Worm (Caenorhabditis elegans): ENCODE data around the gene T28A8.2.

T28A8.2 gene

DNA sequence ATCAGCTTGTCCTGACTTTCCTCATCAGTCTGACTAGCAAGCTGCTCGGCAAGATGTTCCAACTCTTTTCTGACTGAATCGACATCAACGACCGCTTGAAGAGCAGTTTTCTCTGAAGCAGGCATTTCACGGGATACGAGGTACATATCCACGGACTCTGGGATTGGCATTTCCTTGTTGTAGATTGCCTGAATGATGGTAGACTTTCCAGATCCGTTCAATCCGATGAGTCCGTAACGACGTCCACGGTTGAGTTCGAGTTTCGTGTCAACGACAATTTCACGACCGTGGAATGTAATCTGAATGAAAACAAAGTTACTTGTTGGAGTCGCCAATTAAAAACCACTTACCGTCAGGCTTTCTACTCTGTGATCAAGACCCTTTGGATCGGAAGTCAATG lies 33.9 kb downstream of the T28A8.2 start:
- TF ChIP-seq flt-1 (GFP tag; IDR thresholded peaks at IDR 0.05), result no peak
- no peak for TF ChIP-seq ama-1 (optimal IDR thresholded peaks at IDR 0.05)
- TF ChIP-seq aly-1 (tag; optimal IDR thresholded peaks at IDR 0.05), result no peak
- no peak for TF ChIP-seq hmg-4 (GFP tag; optimal IDR thresholded peaks at IDR 0.05)
- no peak for TF ChIP-seq ceh-13 (GFP tag; optimal IDR thresholded peaks at IDR 0.05)
- TF ChIP-seq tra-4 (tag; optimal IDR thresholded peaks at IDR 0.05), result no peak
- TF ChIP-seq pes-1 (GFP tag; IDR thresholded peaks at IDR 0.05), result no peak
- no peak for TF ChIP-seq hnd-1 (tag; optimal IDR thresholded peaks at IDR 0.05)
- no peak for TF ChIP-seq ceh-36 (tag; optimal IDR thresholded peaks at IDR 0.05)
- no peak for TF ChIP-seq tbx-37 (GFP tag; conservative IDR thresholded peaks at IDR 0.05)
- no peak for TF ChIP-seq B0310.2 (tag; optimal IDR thresholded peaks at IDR 0.05)
- no peak for TF ChIP-seq scrt-1 (GFP tag; IDR thresholded peaks at IDR 0.05)

DNA sequence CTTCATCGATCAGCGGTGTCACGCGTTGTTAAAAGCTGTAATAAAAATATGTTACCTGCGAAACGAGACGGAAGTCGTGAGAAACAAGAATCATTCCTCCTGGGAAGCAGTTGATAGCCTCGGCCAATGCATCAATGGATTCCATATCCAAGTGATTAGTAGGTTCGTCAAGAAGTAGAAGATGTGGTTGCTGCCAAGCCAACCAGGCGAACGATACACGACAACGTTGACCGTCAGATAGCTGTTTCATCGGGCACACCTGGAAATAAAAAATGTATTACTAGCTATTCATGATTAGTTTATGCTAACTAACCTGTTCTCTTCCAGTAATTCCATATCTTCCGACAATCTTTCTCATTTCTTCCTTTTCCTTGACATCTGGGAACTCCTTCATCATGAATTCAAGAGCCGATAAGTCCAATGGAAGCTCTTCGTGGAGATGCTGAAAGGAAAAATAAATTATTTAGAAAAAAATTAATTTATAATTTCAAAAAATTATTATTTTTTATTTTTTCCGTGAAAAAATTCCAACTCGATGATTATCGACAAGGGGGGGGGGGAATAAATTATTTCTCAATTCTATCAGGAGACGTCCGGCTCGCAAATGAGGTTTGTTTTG lies 36.4 kb downstream of the T28A8.2 start, which contains the start of gene tag-164:
TSS of gene tag-164 (plus strand) at position 569 of the 619 bp plus-strand sequence.
- TF ChIP-seq tbx-37 (GFP tag; conservative IDR thresholded peaks at IDR 0.05) (no peak), B0310.2 (tag; optimal IDR thresholded peaks at IDR 0.05) (no peak), flt-1 (GFP tag; IDR thresholded peaks at IDR 0.05) (no peak), hmg-4 (GFP tag; optimal IDR thresholded peaks at IDR 0.05) (no peak), sea-1 (GFP tag; conservative IDR thresholded peaks at IDR 0.05) (no peak), hnd-1 (tag; optimal IDR thresholded peaks at IDR 0.05) (no peak), ceh-36 (tag; optimal IDR thresholded peaks at IDR 0.05) (no peak), ets-7 (tag; optimal IDR thresholded peaks at IDR 0.05) (no peak), F13C5.2 (tag; optimal IDR thresholded peaks at IDR 0.05) (no peak), hmbx-1 (tag; optimal IDR thresholded peaks at IDR 0.05) (no peak), ama-1 (optimal IDR thresholded peaks at IDR 0.05) (no peak), tbx-11 (GFP tag; IDR thresholded peaks at IDR 0.05) (no peak), pes-1 (GFP tag; IDR thresholded peaks at IDR 0.05) (no peak), aly-1 (tag; optimal IDR thresholded peaks at IDR 0.05) (no peak), ceh-13 (GFP tag; optimal IDR thresholded peaks at IDR 0.05) (no peak), tra-4 (tag; optimal IDR thresholded peaks at IDR 0.05) (no peak), scrt-1 (GFP tag; IDR thresholded peaks at IDR 0.05) (no peak)

- TF ChIP-seq hmbx-1 (tag; optimal IDR thresholded peaks at IDR 0.05), result no peak
- no peak for TF ChIP-seq tbx-11 (GFP tag; IDR thresholded peaks at IDR 0.05)
- no peak for TF ChIP-seq aly-1 (tag; optimal IDR thresholded peaks at IDR 0.05)
- no peak for TF ChIP-seq F13C5.2 (tag; optimal IDR thresholded peaks at IDR 0.05)
- TF ChIP-seq ets-7 (tag; optimal IDR thresholded peaks at IDR 0.05), result no peak
- TF ChIP-seq hmg-4 (GFP tag; optimal IDR thresholded peaks at IDR 0.05), result no peak
- no peak for TF ChIP-seq pes-1 (GFP tag; IDR thresholded peaks at IDR 0.05)
- TF ChIP-seq tbx-37 (GFP tag; conservative IDR thresholded peaks at IDR 0.05), result no peak
- TF ChIP-seq B0310.2 (tag; optimal IDR thresholded peaks at IDR 0.05), result no peak
- TF ChIP-seq flt-1 (GFP tag; IDR thresholded peaks at IDR 0.05), result no peak
- TF ChIP-seq tra-4 (tag; optimal IDR thresholded peaks at IDR 0.05), result no peak
- no peak for TF ChIP-seq ceh-13 (GFP tag; optimal IDR thresholded peaks at IDR 0.05)
- TF ChIP-seq ceh-36 (tag; optimal IDR thresholded peaks at IDR 0.05), result no peak
- TF ChIP-seq scrt-1 (GFP tag; IDR thresholded peaks at IDR 0.05), result no peak
Observed at ce11 chrIII:13457305-13457704, 38.2 kb downstream of the T28A8.2 start.

- TF ChIP-seq F13C5.2 (tag; optimal IDR thresholded peaks at IDR 0.05), result no peak
- TF ChIP-seq scrt-1 (GFP tag; IDR thresholded peaks at IDR 0.05), result no peak
Observed at ce11 chrIII:13455816-13456215, 39.7 kb downstream of the T28A8.2 start.

DNA sequence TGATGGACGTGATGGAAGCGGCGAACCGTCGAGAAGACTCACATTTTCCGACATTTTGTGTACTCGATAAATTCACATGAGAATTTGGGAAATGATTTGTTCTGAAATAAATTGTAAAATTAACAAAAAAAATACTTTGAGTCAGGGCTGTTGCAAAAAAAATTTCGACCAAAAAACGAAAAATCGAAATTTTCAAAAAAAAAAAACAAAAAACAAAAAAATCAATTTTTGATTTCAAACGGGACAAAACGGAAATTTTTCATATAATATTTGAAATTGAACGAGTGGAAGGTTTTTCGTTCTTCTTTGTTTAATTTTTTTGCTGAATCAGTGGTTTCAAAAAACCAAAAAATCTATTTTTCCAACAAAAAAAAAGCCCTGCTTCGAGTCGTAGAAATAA lies 40.3 kb downstream of the T28A8.2 start, which contains the start of gene cua-1:
TSS of gene cua-1 (minus strand) at position 101 of the 400 bp plus-strand sequence.
- no peak for TF ChIP-seq tbx-37 (GFP tag; conservative IDR thresholded peaks at IDR 0.05)
- no peak for TF ChIP-seq hnd-1 (tag; optimal IDR thresholded peaks at IDR 0.05)
- TF ChIP-seq aly-1 (tag; optimal IDR thresholded peaks at IDR 0.05), result no peak
- no peak for TF ChIP-seq pes-1 (GFP tag; IDR thresholded peaks at IDR 0.05)
- no peak for TF ChIP-seq ceh-36 (tag; optimal IDR thresholded peaks at IDR 0.05)
- TF ChIP-seq ama-1 (optimal IDR thresholded peaks at IDR 0.05), result no peak
- no peak for TF ChIP-seq sea-1 (GFP tag; conservative IDR thresholded peaks at IDR 0.05)
- no peak for TF ChIP-seq hmbx-1 (tag; optimal IDR thresholded peaks at IDR 0.05)
- TF ChIP-seq B0310.2 (tag; optimal IDR thresholded peaks at IDR 0.05), result no peak
- TF ChIP-seq ceh-13 (GFP tag; optimal IDR thresholded peaks at IDR 0.05), result no peak
- no peak for TF ChIP-seq tbx-11 (GFP tag; IDR thresholded peaks at IDR 0.05)
- TF ChIP-seq tra-4 (tag; optimal IDR thresholded peaks at IDR 0.05), result no peak
- no peak for TF ChIP-seq scrt-1 (GFP tag; IDR thresholded peaks at IDR 0.05)
- TF ChIP-seq ets-7 (tag; optimal IDR thresholded peaks at IDR 0.05), result no peak
- no peak for TF ChIP-seq F13C5.2 (tag; optimal IDR thresholded peaks at IDR 0.05)
- no peak for TF ChIP-seq hmg-4 (GFP tag; optimal IDR thresholded peaks at IDR 0.05)

DNA sequence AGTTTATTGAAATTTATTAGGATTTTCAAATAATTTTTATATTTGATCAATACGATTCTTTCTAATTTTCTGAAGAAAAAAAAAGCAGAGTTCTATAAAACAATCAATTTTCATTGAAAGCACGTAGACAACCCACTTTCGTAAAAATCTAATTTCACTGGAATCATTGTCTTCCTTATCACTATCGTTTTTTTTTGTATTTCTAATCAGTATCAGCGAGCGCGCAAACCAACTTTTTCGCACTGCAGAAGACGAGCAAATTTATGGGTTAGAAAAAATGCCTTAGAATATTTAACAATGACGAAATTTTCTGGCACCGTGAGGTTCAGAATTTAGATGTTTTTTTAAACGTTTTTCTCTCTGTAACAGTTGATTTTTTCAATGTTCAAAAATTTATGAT lies 42.6 kb downstream of the T28A8.2 start:
- no peak for TF ChIP-seq ceh-36 (tag; optimal IDR thresholded peaks at IDR 0.05)
- TF ChIP-seq scrt-1 (GFP tag; IDR thresholded peaks at IDR 0.05), result no peak
- no peak for TF ChIP-seq hnd-1 (tag; optimal IDR thresholded peaks at IDR 0.05)
- TF ChIP-seq hmbx-1 (tag; optimal IDR thresholded peaks at IDR 0.05), result no peak
- no peak for TF ChIP-seq aly-1 (tag; optimal IDR thresholded peaks at IDR 0.05)

DNA sequence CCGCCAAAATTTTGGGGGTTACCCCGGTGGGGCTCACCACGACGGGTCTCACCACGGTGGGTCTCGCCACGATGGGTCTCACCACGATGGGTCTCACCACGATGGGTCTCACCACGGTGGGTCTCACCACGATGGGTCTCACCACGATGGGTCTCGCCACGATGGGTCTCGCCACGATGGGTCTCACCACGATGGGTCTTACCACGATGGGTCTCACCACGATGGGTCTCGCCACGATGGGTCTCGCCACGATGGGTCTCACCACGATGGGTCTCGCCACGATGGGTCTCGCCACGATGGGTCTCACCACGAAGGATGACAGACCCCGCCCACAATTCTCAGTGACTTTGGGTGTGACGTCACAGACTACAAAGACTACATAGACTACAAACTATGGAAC lies 47.2 kb downstream of the T28A8.2 start:
- TF ChIP-seq tbx-37 (GFP tag; conservative IDR thresholded peaks at IDR 0.05), result 0 out of 2 replicates have a peak, but pooled peaks have one; percentile 32

ce11 chrIII:13447439-13447838 lies 48.0 kb downstream of the T28A8.2 start:
- peak; percentile 39; the same call in 1 of the 2 replicates for TF ChIP-seq pes-1 (GFP tag; IDR thresholded peaks at IDR 0.05)
- peak; percentile 25; the same call in 1 of the 2 replicates for TF ChIP-seq tbx-11 (GFP tag; IDR thresholded peaks at IDR 0.05)
